Worm (Caenorhabditis elegans): ENCODE results near the gene slrp-1.

The slrp-1 gene

ce11 chrV:13565197-13565596, 466 bp upstream of the slrp-1 start (continued):
- TF ChIP-seq nhr-10 (tag; optimal IDR thresholded peaks at IDR 0.05) (peak; percentile 20), set-16 (GFP tag; IDR thresholded peaks at IDR 0.05) (no peak), dve-1 (tag; optimal IDR thresholded peaks at IDR 0.05; ENCODE audit: insufficient read depth) (peak; percentile 99), saeg-2 (GFP tag; IDR thresholded peaks at IDR 0.05) (peak; percentile 71; the same call in 1 of the 2 replicates), zag-1 (tag; optimal IDR thresholded peaks at IDR 0.05) (no peak), duxl-1 (tag; optimal IDR thresholded peaks at IDR 0.05; ENCODE audit: poor library complexity) (peak; percentile 70), ceh-28 (tag; optimal IDR thresholded peaks at IDR 0.05) (no peak), fkh-10 (GFP tag; optimal IDR thresholded peaks at IDR 0.05) (peak; percentile 53), F44E2.7 (GFP tag; IDR thresholded peaks at IDR 0.05) (no peak), nhr-111 (GFP tag; optimal IDR thresholded peaks at IDR 0.05) (no peak), ces-1 (GFP tag; optimal IDR thresholded peaks at IDR 0.05) (no peak), daf-16 (GFP tag; optimal IDR thresholded peaks at IDR 0.05) (peak in 1 of 2 experiments; percentile 33), daf-16 (tag; optimal IDR thresholded peaks at IDR 0.05) (peak; percentile 69), ZK546.5 (tag; optimal IDR thresholded peaks at IDR 0.05) (no peak), hlh-30 (tag; optimal IDR thresholded peaks at IDR 0.05; ENCODE audit: insufficient read depth) (peak; percentile 99), lin-38 (GFP tag; IDR thresholded peaks at IDR 0.05) (peak; percentile 95), zip-11 (GFP tag; IDR thresholded peaks at IDR 0.05) (no peak), attf-4 (tag; optimal IDR thresholded peaks at IDR 0.05) (no peak), Y75B8A.6 (GFP tag; IDR thresholded peaks at IDR 0.05) (no peak), nhr-42 (GFP tag; IDR thresholded peaks at IDR 0.05) (0 out of 2 replicates have a peak, but pooled peaks have one; percentile 65), egl-27 (tag; optimal IDR thresholded peaks at IDR 0.05) (no peak), zip-2 (tag; optimal IDR thresholded peaks at IDR 0.05) (no peak), daf-8 (GFP tag; IDR thresholded peaks at IDR 0.05) (no peak), D1046.2 (GFP tag; IDR thresholded peaks at IDR 0.05) (no peak), spr-3 (GFP tag; optimal IDR thresholded peaks at IDR 0.05) (peak; percentile 8), ZK337.2 (GFP tag; IDR thresholded peaks at IDR 0.05) (no peak), aly-2 (tag; optimal IDR thresholded peaks at IDR 0.05) (no peak), snpc-4 (tag; optimal IDR thresholded peaks at IDR 0.05) (no peak), unc-130 (GFP tag; optimal IDR thresholded peaks at IDR 0.05) (no peak), ceh-44 (GFP tag; IDR thresholded peaks at IDR 0.05) (0 out of 2 replicates have a peak, but pooled peaks have one; percentile 28), daf-19 (GFP tag; conservative IDR thresholded peaks at IDR 0.05) (no peak), dmd-6 (GFP tag; IDR thresholded peaks at IDR 0.05) (peak; percentile 88), mep-1 (tag; optimal IDR thresholded peaks at IDR 0.05) (peak; percentile 95), madf-9 (GFP tag; conservative IDR thresholded peaks at IDR 0.05) (no peak), F26F4.8 (GFP tag; conservative IDR thresholded peaks at IDR 0.05) (no peak), nhr-237 (tag; optimal IDR thresholded peaks at IDR 0.05) (no peak), jun-1 (tag; optimal IDR thresholded peaks at IDR 0.05) (peak; percentile 17), mes-2 (tag; optimal IDR thresholded peaks at IDR 0.05; ENCODE audit: poor library complexity, severe bottlenecking) (peak; percentile 82), zfp-3 (GFP tag; conservative IDR thresholded peaks at IDR 0.05) (peak; percentile 53; the same call in 1 of the 2 replicates), Y105C5A.15 (GFP tag; IDR thresholded peaks at IDR 0.05) (no peak), ceh-32 (tag; optimal IDR thresholded peaks at IDR 0.05; ENCODE audit: poor library complexity) (no peak), php-3 (GFP tag; IDR thresholded peaks at IDR 0.05) (peak; percentile 69), dmd-9 (GFP tag; IDR thresholded peaks at IDR 0.05) (no peak), nhr-76 (tag; optimal IDR thresholded peaks at IDR 0.05) (peak; percentile 70), lim-7 (GFP tag; IDR thresholded peaks at IDR 0.05) (no peak), mdl-1 (tag; optimal IDR thresholded peaks at IDR 0.05) (peak in 1 of 2 experiments; percentile 72), nhr-48 (tag; optimal IDR thresholded peaks at IDR 0.05) (peak; percentile 93), nhr-6 (tag; optimal IDR thresholded peaks at IDR 0.05) (peak; percentile 98), F37D6.2 (tag; optimal IDR thresholded peaks at IDR 0.05) (no peak), aha-1 (tag) (peak; percentile 74), Y48G9A.11 (GFP tag; IDR thresholded peaks at IDR 0.05) (no peak; the same call in 1 of the 2 replicates), nhr-41 (GFP tag; IDR thresholded peaks at IDR 0.05) (peak; percentile 80; the same call in 1 of the 2 replicates)
